Fruit fly (Drosophila melanogaster) S2 (cell line): ENCODE measurements around the gene CG14062.

ENCODE experiments used
- CG8478 ChIP-seq: fragments of >200 bp; optimal IDR thresholded peaks from 2 replicates; lab custom pipeline; 2018
- CTCF ChIP-seq, 2 experiments: fragments of >200 bp; optimal IDR thresholded peaks; 2 replicates each; lab custom pipeline; 2018

DNA sequence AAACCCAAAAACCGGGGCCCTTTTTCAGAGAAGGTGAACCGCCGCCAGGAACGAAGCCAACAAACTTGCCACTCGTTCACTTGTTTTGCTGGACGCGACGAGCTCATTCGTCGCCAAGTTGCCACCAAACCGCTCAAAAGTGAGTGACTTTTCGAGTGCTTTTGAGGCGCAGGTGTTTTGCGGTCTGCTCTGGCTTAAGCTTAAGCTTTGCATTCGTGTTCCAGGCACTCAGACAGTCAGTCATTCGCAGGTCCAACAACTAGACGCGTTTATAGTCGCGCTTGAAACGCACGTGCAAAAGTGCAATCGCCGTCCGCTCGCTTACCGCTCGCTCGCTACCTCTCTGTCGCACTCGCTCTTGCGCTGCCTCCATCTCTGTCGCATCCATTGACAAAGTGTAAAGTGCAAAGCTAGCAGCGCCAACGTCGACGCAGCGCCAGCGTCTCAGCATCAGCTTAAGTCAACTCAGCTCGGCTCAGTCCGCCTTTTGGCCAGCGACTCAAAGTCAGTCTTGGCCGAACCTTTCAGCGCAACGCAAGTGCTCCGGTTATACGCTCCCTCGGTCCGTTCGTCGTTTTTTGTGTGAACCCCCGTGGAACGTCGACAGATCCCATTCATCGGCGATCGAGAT lies 39.3 kb upstream of the CG14062 start:
- TF ChIP-seq CG8478 (lab: Kevin White, UChicago), result no peak
- no peak for TF ChIP-seq CTCF (optimal IDR thresholded peaks at IDR 0.05; lab: Kevin White, UChicago)
